Worm (Caenorhabditis elegans) whole organism, early embryonic: Measurements from ENCODE around the gene cpna-1.
A peak's percentile ranks its signal among the peaks of the same experiment; 100 is the strongest.

Experiments
- B0310.2 ChIP-seq: sonication (generic microtip); optimal IDR thresholded peaks from 2 replicates; lab custom pipeline; 2016; ENCODE audit warnings: mild to moderate bottlenecking, missing genetic modification characterization, missing compliant biosample characterization
- F13C5.2 ChIP-seq: sonication (generic microtip); optimal IDR thresholded peaks from 2 replicates; lab custom pipeline; 2017; ENCODE audit warnings: mild to moderate bottlenecking, missing genetic modification characterization, inconsistent platforms, missing compliant biosample characterization
- aly-1 ChIP-seq: sonication (generic microtip); optimal IDR thresholded peaks from 2 replicates; lab custom pipeline; 2016; ENCODE audit warnings: missing genetic modification characterization, missing compliant biosample characterization
- ama-1 ChIP-seq: fragments of 150-350 bp; optimal IDR thresholded peaks from 2 replicates; lab custom pipeline; 2014
- ceh-13 ChIP-seq: fragments of 200-800 bp; sonication (Bioruptor generic); optimal IDR thresholded peaks from 2 replicates; lab custom pipeline; 2018; ENCODE audit warnings: mild to moderate bottlenecking, missing genetic modification characterization, missing compliant biosample characterization
- ceh-36 ChIP-seq: sonication (generic microtip); optimal IDR thresholded peaks from 2 replicates; lab custom pipeline; 2016; ENCODE audit warnings: missing genetic modification characterization, inconsistent platforms, missing compliant biosample characterization
- ets-7 ChIP-seq: sonication (generic microtip); optimal IDR thresholded peaks from 2 replicates; lab custom pipeline; 2016; ENCODE audit warnings: missing genotype, missing genetic modification characterization, missing compliant biosample characterization
- flt-1 ChIP-seq: fragments of 200-800 bp; sonication (Bioruptor generic); IDR thresholded peaks from 2 replicates; pipeline ENCODE4 v1.3.6; 2022; ENCODE audit warnings: missing genetic modification characterization, missing compliant biosample characterization
- hmbx-1 ChIP-seq: sonication (generic microtip); optimal IDR thresholded peaks from 2 replicates; lab custom pipeline; 2016; ENCODE audit warnings: mild to moderate bottlenecking, missing genetic modification characterization, missing compliant biosample characterization
- hmg-4 ChIP-seq: fragments of 200-800 bp; sonication (Bioruptor generic); optimal IDR thresholded peaks from 2 replicates; lab custom pipeline; 2018; ENCODE audit warnings: mild to moderate bottlenecking, missing genetic modification characterization, missing compliant biosample characterization
- hnd-1 ChIP-seq: sonication (generic microtip); optimal IDR thresholded peaks from 2 replicates; lab custom pipeline; 2016; ENCODE audit warnings: missing genetic modification characterization, missing compliant biosample characterization
- pes-1 ChIP-seq: fragments of 200-800 bp; sonication (Bioruptor generic); IDR thresholded peaks from 2 replicates; pipeline ENCODE4 v1.3.6; 2022; ENCODE audit warnings: missing genetic modification reagents, missing genetic modification characterization, missing compliant biosample characterization
- scrt-1 ChIP-seq: fragments of 200-800 bp; sonication (Bioruptor generic); IDR thresholded peaks from 2 replicates; pipeline ENCODE4 v1.3.6; 2022; ENCODE audit warnings: missing genetic modification characterization, missing compliant biosample characterization
- sea-1 ChIP-seq: fragments of 200-800 bp; sonication (Bioruptor generic); conservative IDR thresholded peaks from 2 replicates; pipeline ENCODE4 v1.3.6; 2022; ENCODE audit warnings: missing genetic modification characterization, missing compliant biosample characterization
- tbx-11 ChIP-seq: fragments of 200-800 bp; sonication (Bioruptor generic); IDR thresholded peaks from 2 replicates; pipeline ENCODE4 v1.3.6; 2022; ENCODE audit warnings: missing genetic modification characterization, missing compliant biosample characterization
- tbx-37 ChIP-seq: fragments of 200-800 bp; sonication (Bioruptor generic); conservative IDR thresholded peaks from 2 replicates; pipeline ENCODE4 v1.3.6; 2022; ENCODE audit warnings: missing genetic modification reagents, missing genetic modification characterization, missing compliant biosample characterization
- tra-4 ChIP-seq: sonication (generic microtip); optimal IDR thresholded peaks from 2 replicates; lab custom pipeline; 2017; ENCODE audit warnings: missing genetic modification characterization, missing compliant biosample characterization

cpna-1 gene

ce11 chrII:4186364-4186763, at the start of gene cpna-1:
TSS of gene cpna-1 (plus strand) at chrII:4186664.
- TF ChIP-seq B0310.2 (tag; lab: Kevin White, UChicago) (no peak), tbx-37 (no peak), flt-1 (GFP tag; lab: Robert Waterston, UW) (no peak), tra-4 (tag; lab: Kevin White, UChicago) (no peak), aly-1 (tag; lab: Kevin White, UChicago) (no peak), ceh-36 (tag; lab: Kevin White, UChicago) (no peak), ets-7 (no peak), hmg-4 (GFP tag; lab: Kevin White, UChicago) (no peak), hnd-1 (tag; lab: Kevin White, UChicago) (no peak), ama-1 (no peak), scrt-1 (GFP tag; lab: Robert Waterston, UW) (no peak), sea-1 (GFP tag; lab: Robert Waterston, UW) (no peak), pes-1 (no peak), hmbx-1 (tag; lab: Kevin White, UChicago) (no peak), ceh-13 (no peak), F13C5.2 (tag; lab: Kevin White, UChicago) (no peak), tbx-11 (GFP tag; lab: Robert Waterston, UW) (no peak)

DNA sequence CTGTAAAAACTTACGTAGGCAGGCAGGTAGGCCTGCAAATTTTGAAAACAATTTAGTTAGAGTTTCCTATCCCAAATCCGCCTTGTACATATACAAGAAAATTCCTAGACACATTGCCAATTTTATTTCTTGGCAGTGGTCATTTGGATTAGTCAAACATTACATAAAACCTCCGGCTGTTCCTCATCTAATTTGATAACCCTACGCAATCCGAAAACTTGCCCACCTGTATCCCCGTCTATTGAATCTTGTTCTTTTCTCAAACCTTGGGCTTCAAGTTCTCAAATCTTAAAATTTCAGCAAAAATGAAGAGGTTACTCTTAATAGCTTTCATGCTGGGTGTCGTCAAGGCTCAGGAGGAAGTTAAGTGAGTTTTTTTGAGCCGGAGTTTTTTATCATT, 40.4 kb upstream of the cpna-1 start, which contains the start of gene F56D3.1:
TSS of gene F56D3.1 (plus strand) at position 301 of the 400 bp plus-strand sequence.
- no peak for TF ChIP-seq ceh-36 (tag; lab: Kevin White, UChicago)
- no peak for TF ChIP-seq pes-1
- no peak for TF ChIP-seq aly-1 (tag; lab: Kevin White, UChicago)
- no peak for TF ChIP-seq ama-1
- no peak for TF ChIP-seq tbx-11 (GFP tag; lab: Robert Waterston, UW)
- TF ChIP-seq tbx-37: no peak
- TF ChIP-seq hmg-4 (GFP tag; lab: Kevin White, UChicago): no peak
- no peak for TF ChIP-seq hnd-1 (tag; lab: Kevin White, UChicago)

DNA sequence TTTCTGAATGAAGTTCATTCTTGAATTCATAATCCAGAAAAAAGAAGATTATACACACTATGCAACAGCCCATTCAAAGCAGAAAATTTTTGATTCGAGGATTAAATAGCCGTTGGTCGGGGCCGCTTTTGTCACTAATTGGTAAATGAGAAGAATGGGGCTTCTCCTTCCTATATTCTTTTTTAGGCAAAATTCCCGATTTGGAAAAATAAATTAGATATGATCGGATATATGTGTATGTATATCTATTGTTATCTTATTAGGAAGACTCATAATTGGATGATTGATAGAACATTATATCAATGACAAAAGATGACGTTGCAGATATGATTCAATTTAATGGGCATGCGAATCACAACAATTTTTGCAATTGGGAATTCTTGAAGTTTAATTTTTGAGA, 36.3 kb upstream of the cpna-1 start:
- no peak for TF ChIP-seq tra-4 (tag; lab: Kevin White, UChicago)
- TF ChIP-seq hnd-1 (tag; lab: Kevin White, UChicago): no peak
- no peak for TF ChIP-seq sea-1 (GFP tag; lab: Robert Waterston, UW)
- no peak for TF ChIP-seq hmbx-1 (tag; lab: Kevin White, UChicago)
- TF ChIP-seq flt-1 (GFP tag; lab: Robert Waterston, UW): no peak
- TF ChIP-seq ets-7: no peak
- TF ChIP-seq tbx-37: no peak
- no peak for TF ChIP-seq ceh-13
- TF ChIP-seq ama-1: no peak
- TF ChIP-seq tbx-11 (GFP tag; lab: Robert Waterston, UW): no peak
- TF ChIP-seq aly-1 (tag; lab: Kevin White, UChicago): no peak
- TF ChIP-seq hmg-4 (GFP tag; lab: Kevin White, UChicago): no peak
- TF ChIP-seq scrt-1 (GFP tag; lab: Robert Waterston, UW): no peak
- no peak for TF ChIP-seq F13C5.2 (tag; lab: Kevin White, UChicago)
- no peak for TF ChIP-seq ceh-36 (tag; lab: Kevin White, UChicago)
- TF ChIP-seq pes-1: no peak

ce11 chrII:4151499-4152132, 34.8 kb upstream of the cpna-1 start:
- no peak for TF ChIP-seq ceh-36 (tag; lab: Kevin White, UChicago)
- TF ChIP-seq ets-7: no peak
- TF ChIP-seq hmbx-1 (tag; lab: Kevin White, UChicago): no peak
- no peak for TF ChIP-seq ama-1
- peak; percentile 4 for TF ChIP-seq hmg-4 (GFP tag; lab: Kevin White, UChicago)

- TF ChIP-seq hmbx-1 (tag; lab: Kevin White, UChicago) (no peak), ets-7 (no peak), tra-4 (tag; lab: Kevin White, UChicago) (no peak), flt-1 (GFP tag; lab: Robert Waterston, UW) (no peak), tbx-11 (GFP tag; lab: Robert Waterston, UW) (no peak), hnd-1 (tag; lab: Kevin White, UChicago) (no peak), hmg-4 (GFP tag; lab: Kevin White, UChicago) (no peak), F13C5.2 (tag; lab: Kevin White, UChicago) (no peak), tbx-37 (no peak), sea-1 (GFP tag; lab: Robert Waterston, UW) (no peak), ama-1 (no peak), ceh-36 (tag; lab: Kevin White, UChicago) (no peak), aly-1 (tag; lab: Kevin White, UChicago) (no peak), scrt-1 (GFP tag; lab: Robert Waterston, UW) (no peak), pes-1 (no peak), B0310.2 (tag; lab: Kevin White, UChicago) (no peak), ceh-13 (no peak)
These were observed 33.6 kb upstream of the cpna-1 start for ce11 chrII:4152864-4153263.

DNA sequence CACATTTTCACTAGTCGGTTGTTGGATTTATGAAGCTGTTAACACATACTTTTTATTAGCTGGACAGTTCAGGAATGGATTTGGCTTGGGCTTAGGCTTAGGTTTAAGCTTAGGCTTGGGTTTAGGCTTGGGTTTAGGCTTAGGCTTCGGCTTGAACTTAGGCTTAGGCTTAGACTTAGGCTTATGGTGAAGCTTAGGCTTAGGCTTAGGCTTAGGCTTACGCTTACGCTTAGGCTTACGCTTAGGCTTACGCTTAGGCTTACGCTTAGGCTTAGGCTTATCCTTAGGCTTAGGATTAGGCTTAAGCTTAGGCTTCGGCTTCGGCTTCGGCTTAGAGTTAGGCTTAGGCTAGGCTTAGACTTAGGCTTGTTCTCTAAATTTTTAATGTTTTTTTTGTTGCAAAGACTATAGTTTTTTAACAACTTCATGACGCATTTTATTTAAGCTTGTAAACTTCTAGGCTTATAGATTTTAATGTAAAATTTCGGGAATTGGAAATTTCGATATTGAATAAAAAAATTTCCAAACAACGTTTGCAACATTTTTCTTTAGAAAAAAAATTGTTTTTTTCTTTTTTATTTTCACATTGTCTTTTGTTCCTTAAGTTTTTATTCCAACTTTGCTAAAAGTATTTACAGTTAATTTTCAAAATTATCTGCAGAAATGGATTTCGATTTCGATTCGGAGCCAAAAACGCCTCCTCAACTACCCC, 31.2 kb upstream of the cpna-1 start, which contains the start of gene R03H10.2:
TSS of gene R03H10.2 (plus strand) at position 662 of the 712 bp plus-strand sequence.
- no peak for TF ChIP-seq B0310.2 (tag; lab: Kevin White, UChicago)
- peak; percentile 85 for TF ChIP-seq ceh-36 (tag; lab: Kevin White, UChicago)

ce11 chrII:4157817-4158216, 28.6 kb upstream of the cpna-1 start:
- TF ChIP-seq ceh-13: no peak
- no peak for TF ChIP-seq B0310.2 (tag; lab: Kevin White, UChicago)
- TF ChIP-seq pes-1: no peak
- TF ChIP-seq ama-1: no peak
- no peak for TF ChIP-seq ets-7
- no peak for TF ChIP-seq tra-4 (tag; lab: Kevin White, UChicago)
- TF ChIP-seq hmg-4 (GFP tag; lab: Kevin White, UChicago): no peak
- no peak for TF ChIP-seq tbx-37
- TF ChIP-seq scrt-1 (GFP tag; lab: Robert Waterston, UW): no peak
- no peak for TF ChIP-seq tbx-11 (GFP tag; lab: Robert Waterston, UW)
- no peak for TF ChIP-seq hmbx-1 (tag; lab: Kevin White, UChicago)
- TF ChIP-seq ceh-36 (tag; lab: Kevin White, UChicago): no peak
- TF ChIP-seq flt-1 (GFP tag; lab: Robert Waterston, UW): no peak
- TF ChIP-seq sea-1 (GFP tag; lab: Robert Waterston, UW): no peak
- TF ChIP-seq F13C5.2 (tag; lab: Kevin White, UChicago): no peak
- TF ChIP-seq hnd-1 (tag; lab: Kevin White, UChicago): no peak
- no peak for TF ChIP-seq aly-1 (tag; lab: Kevin White, UChicago)
